Fruit fly (Drosophila melanogaster) whole organism, adult: ENCODE measurements around the gene CG14042.

ENCODE experiments used
- CG11617 ChIP-seq: fragments of 200-800 bp; sonication (Bioruptor generic); optimal IDR thresholded peaks from 2 replicates; lab custom pipeline; 2017; ENCODE audit warnings: mild to moderate bottlenecking, missing biosample characterization, missing genetic modification reagents, missing genetic modification characterization
- CG1620 ChIP-seq: fragments of 200-800 bp; sonication (Bioruptor generic); optimal IDR thresholded peaks from 2 replicates; lab custom pipeline; 2016; ENCODE audit warnings: missing biosample characterization, missing genetic modification characterization
- CG33017 ChIP-seq: fragments of 200-800 bp; sonication (Bioruptor generic); optimal IDR thresholded peaks from 2 replicates; lab custom pipeline; 2018; ENCODE audit warnings: missing biosample characterization, mild to moderate bottlenecking, missing genetic modification characterization, moderate library complexity
- CG5204 ChIP-seq: fragments of 200-800 bp; sonication (Bioruptor generic); optimal IDR thresholded peaks from 2 replicates; lab custom pipeline; 2016; ENCODE audit warnings: missing biosample characterization, missing genetic modification characterization
- Clk ChIP-seq: fragments of 200-800 bp; sonication (Bioruptor generic); optimal IDR thresholded peaks from 2 replicates; lab custom pipeline; 2017; ENCODE audit warnings: missing biosample characterization, missing genetic modification characterization
- Hr96 ChIP-seq: fragments of 200-800 bp; sonication (Bioruptor generic); optimal IDR thresholded peaks from 2 replicates; lab custom pipeline; 2016; ENCODE audit warnings: missing biosample characterization, missing genetic modification characterization
- Mnt ChIP-seq: fragments of 200-800 bp; sonication (Bioruptor generic); optimal IDR thresholded peaks from 2 replicates; lab custom pipeline; 2016; ENCODE audit warnings: missing biosample characterization, mild to moderate bottlenecking, missing genetic modification characterization
- cic ChIP-seq: fragments of 200-800 bp; sonication (Bioruptor generic); optimal IDR thresholded peaks from 2 replicates; lab custom pipeline; 2017; ENCODE audit warnings: missing biosample characterization, mild to moderate bottlenecking, missing genetic modification characterization, moderate library complexity
- cnc ChIP-seq, 2 experiments: fragments of >200 bp; optimal IDR thresholded peaks; 2 replicates each; lab custom pipeline; 2017
- kay ChIP-seq: fragments of 200-800 bp; sonication (Bioruptor generic); peaks from one replicate; lab custom pipeline; 2016; ENCODE audit warnings: missing biosample characterization, missing genetic modification characterization, borderline replicate concordance
- pad ChIP-seq: fragments of 200-800 bp; sonication (Bioruptor generic); optimal IDR thresholded peaks from 3 replicates; lab custom pipeline; 2017; ENCODE audit warnings: missing biosample characterization, missing genetic modification characterization, mild to moderate bottlenecking, moderate library complexity, missing genetic modification reagents
- tj ChIP-seq: fragments of 200-800 bp; sonication (Bioruptor generic); optimal IDR thresholded peaks from 3 replicates; lab custom pipeline; 2017; ENCODE audit warnings: missing biosample characterization, mild to moderate bottlenecking, missing genetic modification characterization, moderate library complexity

- TF ChIP-seq Mnt (GFP tag; lab: Kevin White, UChicago) (peak; percentile 7), kay (GFP tag; lab: Kevin White, UChicago) (no peak), pad (GFP tag; lab: Kevin White, UChicago) (peak; percentile 23), CG11617 (peak; percentile 66), tj (GFP tag; lab: Kevin White, UChicago) (peak; percentile 92), Hr96 (GFP tag; lab: Kevin White, UChicago) (no peak), cic (GFP tag; lab: Kevin White, UChicago) (peak; percentile 83), CG1620 (GFP tag; lab: Kevin White, UChicago) (no peak), CG33017 (tag; lab: Kevin White, UChicago) (peak; percentile 71), Clk (GFP tag; lab: Kevin White, UChicago) (peak; percentile 4), cnc (optimal IDR thresholded peaks at IDR 0.05; lab: Kevin White, UChicago) (no peak), CG5204 (GFP tag; lab: Kevin White, UChicago) (no peak)
Measured at dm6 chr2L:5060952-5061478, 23.5 kb downstream of the CG14042 start.
